Worm (Caenorhabditis elegans) whole organism, young adult: ENCODE results near the gene sft-1.
A peak's percentile ranks its signal among the peaks of the same experiment; 100 is the strongest.

Source experiments
- B0261.1 ChIP-seq: sonication (generic microtip); optimal IDR thresholded peaks from 2 replicates; lab custom pipeline; 2016; ENCODE audit warnings: mild to moderate bottlenecking, missing genetic modification characterization, moderate library complexity, missing compliant biosample characterization
- C06A6.2 ChIP-seq: fragments of 200-800 bp; sonication (Bioruptor generic); conservative IDR thresholded peaks from 2 replicates; pipeline ENCODE4 v1.3.6; 2022; ENCODE audit warnings: missing genetic modification characterization, missing compliant biosample characterization
- F10E7.11 ChIP-seq: sonication (generic microtip); optimal IDR thresholded peaks from 2 replicates; lab custom pipeline; 2017; ENCODE audit warnings: mild to moderate bottlenecking, missing genetic modification characterization, moderate library complexity, missing compliant biosample characterization
- F23B12.7 ChIP-seq: sonication (generic microtip); optimal IDR thresholded peaks from 2 replicates; lab custom pipeline; 2017; ENCODE audit warnings: missing genetic modification characterization, mild to moderate bottlenecking, missing compliant biosample characterization, antibody characterized with exemption, moderate library complexity; ENCODE audit not compliant: insufficient read depth
- F37B4.10 ChIP-seq: fragments of 200-800 bp; sonication (Bioruptor generic); IDR thresholded peaks from 2 replicates; pipeline ENCODE4 v1.3.6; 2022; ENCODE audit warnings: missing genetic modification characterization, missing compliant biosample characterization
- F52B5.7 ChIP-seq: sonication (generic microtip); optimal IDR thresholded peaks from 2 replicates; lab custom pipeline; 2016; ENCODE audit warnings: mild to moderate bottlenecking, missing genetic modification characterization, missing compliant biosample characterization
- Y67H2A.10 ChIP-seq: fragments of 200-800 bp; sonication (Bioruptor generic); conservative IDR thresholded peaks from 2 replicates; pipeline ENCODE4 v1.3.6; 2022; ENCODE audit warnings: missing genetic modification reagents, missing genetic modification characterization, missing compliant biosample characterization
- Y79H2A.3 ChIP-seq: fragments of 200-800 bp; sonication (Bioruptor generic); conservative IDR thresholded peaks from 2 replicates; pipeline ENCODE4 v1.3.6; 2022; ENCODE audit warnings: missing genetic modification reagents, missing genetic modification characterization, missing compliant biosample characterization
- atf-7 ChIP-seq: sonication (generic microtip); optimal IDR thresholded peaks from 2 replicates; lab custom pipeline; 2017; ENCODE audit warnings: mild to moderate bottlenecking, missing genetic modification characterization, missing compliant biosample characterization
- athp-1 ChIP-seq: sonication (generic microtip); optimal IDR thresholded peaks from 2 replicates; lab custom pipeline; 2017; ENCODE audit warnings: mild to moderate bottlenecking, missing genetic modification characterization, missing compliant biosample characterization
- attf-3 ChIP-seq: fragments of 200-800 bp; sonication (Bioruptor generic); conservative IDR thresholded peaks from 2 replicates; pipeline ENCODE4 v1.3.6; 2022; ENCODE audit warnings: missing genetic modification reagents, missing genetic modification characterization, missing compliant biosample characterization
- attf-5 ChIP-seq: fragments of 200-800 bp; sonication (Bioruptor generic); optimal IDR thresholded peaks from 2 replicates; lab custom pipeline; 2018; ENCODE audit warnings: mild to moderate bottlenecking, missing genetic modification characterization, missing compliant biosample characterization
- bed-2 ChIP-seq: fragments of 200-800 bp; sonication (Bioruptor generic); IDR thresholded peaks from 2 replicates; pipeline ENCODE4 v1.3.6; 2022; ENCODE audit warnings: missing genetic modification reagents, missing genetic modification characterization, missing compliant biosample characterization
- cebp-2 ChIP-seq: fragments of 200-800 bp; sonication (Bioruptor generic); IDR thresholded peaks from 2 replicates; pipeline ENCODE4 v1.3.6; 2022; ENCODE audit warnings: missing genetic modification characterization, missing compliant biosample characterization
- die-1 ChIP-seq: sonication (generic microtip); optimal IDR thresholded peaks from 2 replicates; lab custom pipeline; 2016; ENCODE audit warnings: missing genotype, mild to moderate bottlenecking, missing genetic modification characterization, missing compliant biosample characterization
- dox-1 ChIP-seq: fragments of 200-800 bp; sonication (Bioruptor generic); IDR thresholded peaks from 2 replicates; pipeline ENCODE4 v1.3.6; 2022; ENCODE audit warnings: missing genetic modification reagents, missing genetic modification characterization, missing compliant biosample characterization
- dpff-1 ChIP-seq: sonication (generic microtip); optimal IDR thresholded peaks from 2 replicates; lab custom pipeline; 2017; ENCODE audit warnings: mild to moderate bottlenecking, missing genetic modification characterization, missing compliant biosample characterization
- dpl-1 ChIP-seq: fragments of 150-350 bp; optimal IDR thresholded peaks from 2 replicates; lab custom pipeline; 2014; ENCODE audit warnings: missing biosample characterization, missing genetic modification reagents, missing genetic modification characterization
- egl-18 ChIP-seq: fragments of 200-800 bp; sonication (Bioruptor generic); IDR thresholded peaks from 2 replicates; pipeline ENCODE4 v1.3.6; 2022; ENCODE audit warnings: missing genetic modification reagents, missing genetic modification characterization, missing compliant biosample characterization
- him-1 ChIP-seq: sonication (generic microtip); optimal IDR thresholded peaks from 2 replicates; lab custom pipeline; 2016; ENCODE audit warnings: missing genotype, missing genetic modification reagents, missing genetic modification characterization, missing compliant biosample characterization
- hlh-12 ChIP-seq: sonication (generic microtip); optimal IDR thresholded peaks from 2 replicates; lab custom pipeline; 2016; ENCODE audit warnings: missing genetic modification characterization, missing compliant biosample characterization
- hlh-26 ChIP-seq: fragments of 200-800 bp; sonication (Bioruptor generic); conservative IDR thresholded peaks from 2 replicates; pipeline ENCODE4 v1.3.6; 2022; ENCODE audit warnings: missing genetic modification reagents, missing genetic modification characterization, missing compliant biosample characterization
- hmg-20 ChIP-seq: fragments of 200-800 bp; sonication (Bioruptor generic); IDR thresholded peaks from 2 replicates; pipeline ENCODE4 v1.3.6; 2022; ENCODE audit warnings: missing genetic modification reagents, missing genetic modification characterization, missing compliant biosample characterization
- hrde-1 ChIP-seq: sonication (generic microtip); optimal IDR thresholded peaks from 2 replicates; lab custom pipeline; 2016; ENCODE audit warnings: missing genetic modification characterization, mild to moderate bottlenecking, missing compliant biosample characterization, moderate library complexity, missing genotype, missing genetic modification reagents, borderline replicate concordance
- hsf-1 ChIP-seq: fragments of 200-800 bp; sonication (Bioruptor generic); IDR thresholded peaks from 2 replicates; pipeline ENCODE4 v1.3.6; 2022; ENCODE audit warnings: missing genetic modification reagents, missing genetic modification characterization, missing compliant biosample characterization
- lin-26 ChIP-seq: fragments of 200-800 bp; sonication (Bioruptor generic); IDR thresholded peaks from 2 replicates; pipeline ENCODE4 v1.3.6; 2022; ENCODE audit warnings: missing genetic modification reagents, missing genetic modification characterization, missing compliant biosample characterization
- lin-35 ChIP-seq, 3 experiments: fragments of 150-350 bp in 2 of 3; sonication (generic microtip) in 1 of 3; optimal IDR thresholded peaks; 2 replicates each; lab custom pipeline; 2014 to 2018; ENCODE audit warnings: missing biosample characterization in 3 of 3, missing genetic modification characterization in 3 of 3, missing genetic modification reagents in 3 of 3
- lsl-1 ChIP-seq: fragments of 200-800 bp; sonication (Bioruptor generic); optimal IDR thresholded peaks from 2 replicates; lab custom pipeline; 2018; ENCODE audit warnings: mild to moderate bottlenecking, missing genetic modification characterization, moderate library complexity, missing compliant biosample characterization
- lsy-27 ChIP-seq: sonication (generic microtip); optimal IDR thresholded peaks from 2 replicates; lab custom pipeline; 2017; ENCODE audit warnings: missing genetic modification characterization, mild to moderate bottlenecking, missing compliant biosample characterization, antibody characterized with exemption, missing genotype, borderline replicate concordance; ENCODE audit not compliant: insufficient read depth
- madf-6 ChIP-seq: fragments of 200-800 bp; sonication (Bioruptor generic); IDR thresholded peaks from 2 replicates; pipeline ENCODE4 v1.3.6; 2022; ENCODE audit warnings: missing genetic modification reagents, missing genetic modification characterization, missing compliant biosample characterization
- nfya-2 ChIP-seq: fragments of 200-800 bp; sonication (Bioruptor generic); IDR thresholded peaks from 2 replicates; pipeline ENCODE4 v1.3.6; 2022; ENCODE audit warnings: missing genetic modification reagents, missing genetic modification characterization, missing compliant biosample characterization
- nhr-27 ChIP-seq: fragments of 200-800 bp; sonication (Bioruptor generic); optimal IDR thresholded peaks from 2 replicates; lab custom pipeline; 2018; ENCODE audit warnings: mild to moderate bottlenecking, missing genetic modification characterization, moderate library complexity, missing compliant biosample characterization
- nhr-80 ChIP-seq: sonication (generic microtip); optimal IDR thresholded peaks from 2 replicates; lab custom pipeline; 2016; ENCODE audit warnings: missing genetic modification characterization, missing compliant biosample characterization
- pbrm-1 ChIP-seq: fragments of 200-800 bp; sonication (Bioruptor generic); IDR thresholded peaks from 2 replicates; pipeline ENCODE4 v1.3.6; 2022; ENCODE audit warnings: missing genetic modification reagents, missing genetic modification characterization, missing compliant biosample characterization
- rcor-1 ChIP-seq: fragments of 200-800 bp; sonication (Bioruptor generic); IDR thresholded peaks from 2 replicates; pipeline ENCODE4 v1.3.6; 2022; ENCODE audit warnings: missing genetic modification reagents, missing genetic modification characterization, missing compliant biosample characterization
- rec-8 ChIP-seq, 2 experiments: sonication (generic microtip); optimal IDR thresholded peaks; 2 replicates each; lab custom pipeline; 2016; ENCODE audit warnings: mild to moderate bottlenecking in 2 of 2, missing genetic modification characterization in 2 of 2, missing genetic modification reagents in 2 of 2, missing genotype in 2 of 2, missing biosample characterization in 1 of 2, missing compliant biosample characterization in 1 of 2, moderate library complexity in 1 of 2
- rpc-1 ChIP-seq, 2 experiments: fragments of 150-350 bp in 1 of 2; sonication (generic microtip) in 1 of 2; optimal IDR thresholded peaks; 2 replicates each; lab custom pipeline; 2014 to 2018; ENCODE audit warnings: missing biosample characterization in 1 of 2, missing genetic modification characterization in 1 of 2, missing genetic modification reagents in 1 of 2, missing genotype in 1 of 2
- snpc-1.1 ChIP-seq: sonication (generic microtip); optimal IDR thresholded peaks from 2 replicates; lab custom pipeline; 2017; ENCODE audit warnings: missing genetic modification characterization, mild to moderate bottlenecking, missing compliant biosample characterization, antibody characterized with exemption, moderate library complexity, missing genotype, missing genetic modification reagents; ENCODE audit not compliant: insufficient read depth
- snpc-3.4 ChIP-seq: sonication (generic microtip); optimal IDR thresholded peaks from 2 replicates; lab custom pipeline; 2017; ENCODE audit warnings: missing genetic modification characterization, mild to moderate bottlenecking, missing compliant biosample characterization, antibody characterized with exemption, moderate library complexity, missing genotype, missing genetic modification reagents
- snpc-4 ChIP-seq, 5 experiments: fragments of 150-350 bp in 1 of 5; sonication (generic microtip) in 4 of 5; optimal IDR thresholded peaks; 2 replicates each; lab custom pipeline; 2014 to 2018; ENCODE audit warnings: missing genetic modification characterization in 5 of 5, missing biosample characterization in 3 of 5, antibody characterized with exemption in 2 of 5, mild to moderate bottlenecking in 2 of 5, missing compliant biosample characterization in 2 of 5, missing genotype in 2 of 5, moderate library complexity in 2 of 5, missing genetic modification reagents in 1 of 5
- somi-1 ChIP-seq: fragments of 200-800 bp; sonication (Bioruptor generic); optimal IDR thresholded peaks from 2 replicates; lab custom pipeline; 2018; ENCODE audit warnings: mild to moderate bottlenecking, missing genetic modification characterization, missing compliant biosample characterization
- tbp1 ChIP-seq: fragments of 200-800 bp; sonication (Bioruptor generic); optimal IDR thresholded peaks from 2 replicates; lab custom pipeline; 2018; ENCODE audit warnings: mild to moderate bottlenecking, missing genetic modification characterization, missing compliant biosample characterization
- tbx-9 ChIP-seq: sonication (generic microtip); optimal IDR thresholded peaks from 2 replicates; lab custom pipeline; 2016; ENCODE audit warnings: borderline replicate concordance, missing genetic modification characterization, inconsistent platforms, missing compliant biosample characterization
- zim-3 ChIP-seq: sonication (generic microtip); optimal IDR thresholded peaks from 2 replicates; lab custom pipeline; 2017; ENCODE audit warnings: mild to moderate bottlenecking, missing genetic modification characterization, moderate library complexity, missing compliant biosample characterization
- ztf-25 ChIP-seq: fragments of 200-800 bp; sonication (Bioruptor generic); IDR thresholded peaks from 2 replicates; pipeline ENCODE4 v1.3.6; 2022; ENCODE audit warnings: missing genetic modification reagents, missing genetic modification characterization, missing compliant biosample characterization
- ztf-26 ChIP-seq: sonication (generic microtip); optimal IDR thresholded peaks from 2 replicates; lab custom pipeline; 2017; ENCODE audit warnings: missing genetic modification characterization, missing compliant biosample characterization
- ztf-28 ChIP-seq: fragments of 200-800 bp; sonication (Bioruptor generic); IDR thresholded peaks from 2 replicates; pipeline ENCODE4 v1.3.6; 2022; ENCODE audit warnings: missing genetic modification reagents, missing genetic modification characterization, missing compliant biosample characterization

sft-1 gene

DNA sequence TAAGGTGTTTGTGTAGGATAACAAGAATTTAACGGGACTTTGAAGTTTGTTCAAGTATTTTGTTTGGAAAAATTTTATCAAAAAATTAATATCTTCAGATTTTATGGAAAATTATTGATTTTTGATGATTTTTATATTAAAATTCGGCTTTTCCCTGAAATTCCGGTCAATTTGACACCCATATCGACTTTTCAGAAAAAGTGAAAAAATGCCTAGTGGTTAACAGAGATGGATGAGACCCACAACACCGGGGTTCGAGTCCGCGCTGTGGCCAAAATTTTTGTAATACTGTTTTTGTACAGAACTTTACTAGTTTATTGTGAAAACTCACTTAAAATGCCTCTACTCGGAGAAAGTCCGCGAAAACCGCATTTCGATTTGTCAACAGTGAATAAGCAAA is 23.1 kb downstream of the sft-1 start:
- TF ChIP-seq madf-6 (GFP tag; lab: Robert Waterston, UW) (no peak), pbrm-1 (GFP tag; lab: Robert Waterston, UW) (no peak), attf-5 (GFP tag; lab: Kevin White, UChicago) (no peak), F52B5.7 (tag; lab: Kevin White, UChicago) (no peak), bed-2 (no peak), Y67H2A.10 (no peak), hsf-1 (no peak), atf-7 (tag; lab: Kevin White, UChicago) (no peak), B0261.1 (tag; lab: Kevin White, UChicago) (peak; percentile 56), F37B4.10 (GFP tag; lab: Robert Waterston, UW) (no peak), zim-3 (tag; lab: Kevin White, UChicago) (no peak), tbp1 (peak; percentile 82), ztf-28 (no peak), rpc-1 (optimal IDR thresholded peaks at IDR 0.05; lab: Kevin White, UChicago) (peak; percentile 39), rpc-1 (tag; optimal IDR thresholded peaks at IDR 0.05; lab: Kevin White, UChicago) (peak; percentile 66), attf-3 (GFP tag; lab: Robert Waterston, UW) (no peak), ztf-25 (GFP tag; lab: Robert Waterston, UW) (no peak), nhr-80 (no peak), die-1 (tag; lab: Kevin White, UChicago) (peak; percentile 3), lin-35 (GFP tag; optimal IDR thresholded peaks at IDR 0.05; lab: Kevin White, UChicago) (no peak), lsy-27 (tag; lab: Kevin White, UChicago) (no peak), nhr-27 (tag; lab: Kevin White, UChicago) (no peak), somi-1 (GFP tag; lab: Kevin White, UChicago) (no peak), egl-18 (no peak), hmg-20 (no peak), hlh-12 (tag; lab: Kevin White, UChicago) (no peak), rcor-1 (GFP tag; lab: Robert Waterston, UW) (no peak), nfya-2 (GFP tag; lab: Robert Waterston, UW) (no peak), lsl-1 (GFP tag; lab: Kevin White, UChicago) (no peak), F23B12.7 (tag; lab: Kevin White, UChicago) (no peak), ztf-26 (tag; lab: Kevin White, UChicago) (no peak), dpff-1 (no peak), hlh-26 (GFP tag; lab: Robert Waterston, UW) (no peak), lin-26 (no peak), Y79H2A.3 (GFP tag; lab: Robert Waterston, UW) (no peak), athp-1 (tag; lab: Kevin White, UChicago) (no peak), snpc-1.1 (tag; lab: Kevin White, UChicago) (no peak)

DNA sequence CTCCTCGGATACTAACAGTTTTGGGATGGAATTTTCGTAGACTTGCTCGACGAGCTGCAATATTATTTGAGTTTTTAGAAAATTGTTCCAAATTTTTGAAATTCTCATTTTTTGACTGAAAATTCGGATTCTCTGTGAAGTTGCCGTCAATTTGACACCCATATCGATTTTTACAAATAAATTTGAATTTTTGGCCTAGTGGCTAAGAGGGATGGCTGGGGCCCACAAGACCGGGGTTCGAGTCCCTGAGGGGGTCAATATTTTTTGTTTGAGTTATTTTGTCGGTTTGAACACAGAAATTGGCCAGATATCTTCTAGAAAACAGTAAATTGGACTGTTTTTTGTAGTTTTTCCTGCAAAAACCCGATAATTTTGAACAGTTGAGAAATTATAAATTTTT is 24.1 kb downstream of the sft-1 start:
- TF ChIP-seq him-1 (tag; lab: Kevin White, UChicago): no peak
- TF ChIP-seq dpl-1 (GFP tag; lab: Kevin White, UChicago): no peak
- TF ChIP-seq dox-1 (GFP tag; lab: Robert Waterston, UW): no peak
- no peak for TF ChIP-seq snpc-4 (GFP tag; optimal IDR thresholded peaks at IDR 0.05; lab: Kevin White, UChicago)
- TF ChIP-seq snpc-4 (tag; optimal IDR thresholded peaks at IDR 0.05; lab: Kevin White, UChicago): no peak
- peak; percentile 59 for TF ChIP-seq tbp1
- no peak for TF ChIP-seq rec-8 (tag; optimal IDR thresholded peaks at IDR 0.05; lab: Kevin White, UChicago)
- no peak for TF ChIP-seq cebp-2 (GFP tag; lab: Robert Waterston, UW)
- TF ChIP-seq C06A6.2 (GFP tag; lab: Robert Waterston, UW): no peak
- no peak for TF ChIP-seq hlh-12 (tag; lab: Kevin White, UChicago)
- TF ChIP-seq F10E7.11 (tag; lab: Kevin White, UChicago): no peak
- TF ChIP-seq hrde-1 (tag; lab: Kevin White, UChicago): no peak
- TF ChIP-seq somi-1 (GFP tag; lab: Kevin White, UChicago): no peak
- no peak for TF ChIP-seq snpc-3.4 (tag; lab: Kevin White, UChicago)
- TF ChIP-seq nhr-27 (tag; lab: Kevin White, UChicago): no peak
- no peak for TF ChIP-seq tbx-9 (tag; lab: Kevin White, UChicago)
- peak; percentile 45 for TF ChIP-seq B0261.1 (tag; lab: Kevin White, UChicago)
- TF ChIP-seq F37B4.10 (GFP tag; lab: Robert Waterston, UW): no peak
